3 worm cellular contexts compared by ENCODE assay signal in the genomic region with DNA sequence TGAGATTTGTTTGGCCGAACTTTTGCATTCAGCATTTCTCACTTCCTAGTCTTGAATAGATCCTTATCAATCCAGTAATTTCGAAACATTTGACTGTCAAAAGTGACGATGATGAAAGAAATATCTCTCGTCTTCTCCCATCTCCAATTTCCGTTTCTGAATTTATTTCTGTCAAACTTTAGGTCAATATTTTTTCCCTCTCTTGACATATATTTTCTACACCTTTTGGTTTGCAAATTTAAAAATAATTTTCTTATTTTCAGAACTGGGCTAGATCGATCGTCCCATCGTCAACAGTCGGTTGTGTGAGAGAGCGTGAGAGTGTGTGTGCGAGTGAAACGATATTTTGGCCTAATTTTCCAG.
TF ChIP-seq lines count a peak whose summit lies in the region.

TSS of gene xpo-1 (plus strand) at position 264 of the 363 bp plus-strand sequence.

TF ChIP-seq in whole organism, L1 larva, 84 proteins besides CTCF, POLR2A, EP300 and RAD21:
- peak; percentile 19 for TF ChIP-seq blmp-1 (tag; optimal IDR thresholded peaks at IDR 0.05; lab: Kevin White, UChicago)
- TF ChIP-seq elt-3 (tag; optimal IDR thresholded peaks at IDR 0.05; lab: Kevin White, UChicago) = peak in 1 of 6 experiments; percentile 18
- no peak for TF ChIP-seq pag-3 (tag; optimal IDR thresholded peaks at IDR 0.05; lab: Kevin White, UChicago; ENCODE audit: borderline replicate concordance, insufficient read depth)
- no peak for TF ChIP-seq jun-1 (tag; optimal IDR thresholded peaks at IDR 0.05; lab: Kevin White, UChicago)
- no peak for TF ChIP-seq ces-1 (GFP tag; optimal IDR thresholded peaks at IDR 0.05; lab: Kevin White, UChicago)
- no peak for TF ChIP-seq rnt-1 (tag; optimal IDR thresholded peaks at IDR 0.05; lab: Kevin White, UChicago)
- no peak for TF ChIP-seq nhr-85 (tag; lab: Kevin White, UChicago)
- TF ChIP-seq nhr-77 (tag; optimal IDR thresholded peaks at IDR 0.05; lab: Kevin White, UChicago) = no peak
- TF ChIP-seq snpc-4 (tag; optimal IDR thresholded peaks at IDR 0.05; lab: Kevin White, UChicago) = no peak
- no peak for TF ChIP-seq fkh-10 (GFP tag; optimal IDR thresholded peaks at IDR 0.05; lab: Kevin White, UChicago)
- no peak for TF ChIP-seq mab-9 (GFP tag; IDR thresholded peaks at IDR 0.05; lab: Robert Waterston, UW)
- TF ChIP-seq efl-1 (optimal IDR thresholded peaks at IDR 0.05; lab: Kevin White, UChicago) = no peak
- TF ChIP-seq efl-1 (GFP tag; optimal IDR thresholded peaks at IDR 0.05 in 1 of 2; lab: Kevin White, UChicago) = peak in 1 of 2 experiments; percentile 20
- TF ChIP-seq zip-4 (GFP tag; optimal IDR thresholded peaks at IDR 0.05; lab: Kevin White, UChicago) = no peak
- TF ChIP-seq elt-2 (tag; optimal IDR thresholded peaks at IDR 0.05; lab: Kevin White, UChicago) = no peak
- no peak for TF ChIP-seq skn-1 (tag; optimal IDR thresholded peaks at IDR 0.05; lab: Kevin White, UChicago)
- no peak for TF ChIP-seq isw-1 (GFP tag; IDR thresholded peaks at IDR 0.05; lab: Robert Waterston, UW)
- TF ChIP-seq ceh-90 (tag; optimal IDR thresholded peaks at IDR 0.05; lab: Kevin White, UChicago) = no peak
- no peak for TF ChIP-seq sptf-1 (tag; optimal IDR thresholded peaks at IDR 0.05; lab: Kevin White, UChicago)
- no peak for TF ChIP-seq nhr-237 (tag; optimal IDR thresholded peaks at IDR 0.05; lab: Kevin White, UChicago)
- no peak for TF ChIP-seq ets-5 (GFP tag; IDR thresholded peaks at IDR 0.05; lab: Robert Waterston, UW)
- no peak for TF ChIP-seq irx-1 (tag; optimal IDR thresholded peaks at IDR 0.05; lab: Kevin White, UChicago)
- no peak for TF ChIP-seq zag-1 (tag; optimal IDR thresholded peaks at IDR 0.05; lab: Kevin White, UChicago)
- TF ChIP-seq mdl-1 (tag; optimal IDR thresholded peaks at IDR 0.05; lab: Kevin White, UChicago) = no peak

TF ChIP-seq in whole organism, midembryonic, 9 proteins besides CTCF, POLR2A, EP300 and RAD21:
- TF ChIP-seq flt-1 (GFP tag; IDR thresholded peaks at IDR 0.05; lab: Robert Waterston, UW) = 0 out of 2 replicates have a peak, but pooled peaks have one; percentile 23
- TF ChIP-seq cog-1 (tag; optimal IDR thresholded peaks at IDR 0.05; lab: Kevin White, UChicago) = no peak
- TF ChIP-seq ref-1 (GFP tag; conservative IDR thresholded peaks at IDR 0.05; lab: Robert Waterston, UW) = no peak
- TF ChIP-seq ztf-29 (GFP tag; IDR thresholded peaks at IDR 0.05; lab: Robert Waterston, UW) = no peak
- TF ChIP-seq ztf-23 (GFP tag; IDR thresholded peaks at IDR 0.05; lab: Robert Waterston, UW) = no peak
- TF ChIP-seq med-1 (GFP tag; optimal IDR thresholded peaks at IDR 0.05; lab: Kevin White, UChicago; ENCODE audit: insufficient read depth) = no peak
TF ChIP-seq in whole organism, midembryonic: peak in this region for 1.

TF ChIP-seq in whole organism, young adult, 124 proteins besides CTCF, POLR2A, EP300 and RAD21:
- TF ChIP-seq cebp-1 (GFP tag; IDR thresholded peaks at IDR 0.05; lab: Robert Waterston, UW) = no peak
- TF ChIP-seq cebp-1 (tag; optimal IDR thresholded peaks at IDR 0.05; lab: Kevin White, UChicago) = peak; percentile 47
- 0 out of 2 replicates have a peak, but pooled peaks have one; percentile 33 for TF ChIP-seq F37B4.10 (GFP tag; IDR thresholded peaks at IDR 0.05; lab: Robert Waterston, UW)
- TF ChIP-seq nhr-90 (tag; optimal IDR thresholded peaks at IDR 0.05; lab: Kevin White, UChicago) = no peak
